Worm (Caenorhabditis elegans): Measurements from ENCODE around the gene C27D6.15.

ce11 chrII:5212675-5213074 lies 41.0 kb downstream of the C27D6.15 start, which contains the start of gene C34F11.1:
- TF ChIP-seq ztf-28 (GFP tag; IDR thresholded peaks at IDR 0.05) (no peak), hmg-1.2 (GFP tag; IDR thresholded peaks at IDR 0.05) (no peak), nhr-27 (tag; optimal IDR thresholded peaks at IDR 0.05) (no peak), nfya-2 (GFP tag; IDR thresholded peaks at IDR 0.05) (no peak), mel-28 (tag; optimal IDR thresholded peaks at IDR 0.05; ENCODE audit: borderline replicate concordance) (no peak), Y67H2A.10 (GFP tag; conservative IDR thresholded peaks at IDR 0.05) (no peak), unc-62 (GFP tag; optimal IDR thresholded peaks at IDR 0.05) (no peak), egl-44 (GFP tag; IDR thresholded peaks at IDR 0.05) (no peak), ztf-18 (tag; optimal IDR thresholded peaks at IDR 0.05) (no peak), nfya-1 (tag; optimal IDR thresholded peaks at IDR 0.05; ENCODE audit: borderline replicate concordance, insufficient read depth) (no peak), sea-2 (GFP tag; IDR thresholded peaks at IDR 0.05) (no peak)
